Worm (Caenorhabditis elegans) whole organism, L4/young adult: ENCODE results near the gene pdl-1.

ENCODE experiments used
- W03F9.2 ChIP-seq: fragments of 150-350 bp; optimal IDR thresholded peaks from 2 replicates; lab custom pipeline; 2014; ENCODE audit warnings: missing biosample characterization, missing genetic modification characterization
- dao-5 ChIP-seq: sonication (generic microtip); optimal IDR thresholded peaks from 2 replicates; lab custom pipeline; 2016; ENCODE audit warnings: missing genotype, missing genetic modification characterization, moderate library complexity, missing compliant biosample characterization
- him-1 ChIP-seq: sonication (generic microtip); optimal IDR thresholded peaks from 2 replicates; lab custom pipeline; 2016; ENCODE audit warnings: missing genotype, missing genetic modification reagents, missing genetic modification characterization, missing compliant biosample characterization

ce11 chrII:7187110-7187509 lies 3.5 kb downstream of the pdl-1 start, which contains the start of gene C27H5.6:
- TF ChIP-seq dao-5 (tag; lab: Kevin White, UChicago) (no peak), him-1 (no peak), W03F9.2 (tag; lab: Kevin White, UChicago) (no peak)
